Worm (Caenorhabditis elegans): Measurements from ENCODE around the gene srt-31.

The srt-31 gene

ce11 chrV:453569-453968 is 19.1 kb upstream of the srt-31 start, which contains the start of gene nhr-98:
Gene nhr-98 (plus strand): TSS chrV:453869.
- no peak for TF ChIP-seq him-1 (tag; optimal IDR thresholded peaks at IDR 0.05)
- no peak for TF ChIP-seq dao-5 (tag; optimal IDR thresholded peaks at IDR 0.05)
- TF ChIP-seq W03F9.2 (tag; optimal IDR thresholded peaks at IDR 0.05), result no peak

DNA sequence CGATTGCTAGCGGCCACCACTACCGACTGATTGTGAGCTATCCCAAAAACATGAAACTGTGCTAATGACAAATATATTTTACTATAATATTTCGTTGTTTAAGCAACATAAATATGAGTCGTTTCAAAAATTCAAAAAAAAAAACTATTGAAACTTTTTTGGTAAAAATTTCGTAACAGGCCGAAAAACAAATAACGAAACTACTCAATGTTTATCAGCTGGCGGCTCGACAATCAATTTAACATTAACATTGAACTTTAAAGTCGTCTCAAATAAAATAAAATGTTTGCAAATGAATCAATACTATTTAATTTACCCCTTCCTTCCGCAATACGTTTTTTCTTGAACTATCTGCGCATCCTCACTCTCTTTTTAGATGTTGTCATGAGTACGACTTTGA is 14.8 kb upstream of the srt-31 start:
- no peak for TF ChIP-seq him-1 (tag; optimal IDR thresholded peaks at IDR 0.05)
- no peak for TF ChIP-seq W03F9.2 (tag; optimal IDR thresholded peaks at IDR 0.05)
- no peak for TF ChIP-seq dao-5 (tag; optimal IDR thresholded peaks at IDR 0.05)

- TF ChIP-seq dao-5 (tag; optimal IDR thresholded peaks at IDR 0.05) (no peak), him-1 (tag; optimal IDR thresholded peaks at IDR 0.05) (no peak), W03F9.2 (tag; optimal IDR thresholded peaks at IDR 0.05) (no peak)
Observed at ce11 chrV:459464-459863, 13.2 kb upstream of the srt-31 start, which contains the start of gene nhr-203. Gene nhr-203 (plus strand): TSS chrV:459795.

ce11 chrV:462263-462662 is 10.4 kb upstream of the srt-31 start, which contains the start of gene nhr-202:
Gene nhr-202 (plus strand): TSS chrV:462588.
- TF ChIP-seq W03F9.2 (tag; optimal IDR thresholded peaks at IDR 0.05) (no peak), him-1 (tag; optimal IDR thresholded peaks at IDR 0.05) (no peak), dao-5 (tag; optimal IDR thresholded peaks at IDR 0.05) (no peak)

DNA sequence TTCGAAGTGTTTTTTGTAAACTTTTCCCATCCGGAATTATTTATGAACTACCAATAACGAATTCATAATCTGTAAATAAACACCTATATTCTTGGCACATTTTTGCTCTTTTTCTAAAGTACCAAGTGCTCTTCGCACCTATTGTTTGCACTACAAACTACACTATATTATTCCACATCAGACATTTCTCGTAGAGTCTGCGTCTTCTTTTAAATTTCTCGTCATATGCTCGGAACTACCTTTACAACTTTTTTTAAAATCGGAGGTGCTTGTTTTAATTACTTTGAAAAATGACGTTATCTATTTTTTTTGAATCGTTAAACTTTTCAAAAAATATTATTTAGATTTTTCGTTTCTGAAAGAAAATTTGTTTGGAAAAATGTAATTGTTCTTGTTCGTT is 7.9 kb upstream of the srt-31 start, which contains the start of gene nhr-201:
TSS of gene nhr-201 (plus strand) at position 29 of the 400 bp plus-strand sequence.
- no peak for TF ChIP-seq dao-5 (tag; optimal IDR thresholded peaks at IDR 0.05)
- TF ChIP-seq him-1 (tag; optimal IDR thresholded peaks at IDR 0.05), result no peak
- TF ChIP-seq W03F9.2 (tag; optimal IDR thresholded peaks at IDR 0.05), result no peak

DNA sequence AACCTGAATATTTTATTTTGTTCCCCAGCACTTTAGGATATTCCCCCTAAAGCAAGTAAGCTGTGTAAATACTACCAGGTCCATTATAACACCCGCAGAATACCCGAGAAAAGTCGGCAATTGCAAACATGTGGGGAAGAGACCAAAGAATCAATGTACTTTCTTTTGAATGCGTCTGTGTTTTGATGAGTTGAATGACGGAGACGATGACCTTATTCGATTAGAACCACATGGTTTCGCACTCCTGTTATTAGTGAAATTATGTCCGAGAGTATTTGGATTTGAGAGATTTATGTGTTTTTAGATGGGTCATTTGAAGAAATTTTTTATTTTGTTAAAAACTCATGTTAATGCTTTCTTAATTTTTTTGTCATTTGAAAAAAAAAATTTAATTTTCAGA is 7.3 kb upstream of the srt-31 start:
- TF ChIP-seq W03F9.2 (tag; optimal IDR thresholded peaks at IDR 0.05) (no peak), dao-5 (tag; optimal IDR thresholded peaks at IDR 0.05) (no peak), him-1 (tag; optimal IDR thresholded peaks at IDR 0.05) (no peak)

- TF ChIP-seq him-1 (tag; optimal IDR thresholded peaks at IDR 0.05), result no peak
- no peak for TF ChIP-seq dao-5 (tag; optimal IDR thresholded peaks at IDR 0.05)
- no peak for TF ChIP-seq W03F9.2 (tag; optimal IDR thresholded peaks at IDR 0.05)
Observed at ce11 chrV:467507-467906, 5.2 kb upstream of the srt-31 start.

DNA sequence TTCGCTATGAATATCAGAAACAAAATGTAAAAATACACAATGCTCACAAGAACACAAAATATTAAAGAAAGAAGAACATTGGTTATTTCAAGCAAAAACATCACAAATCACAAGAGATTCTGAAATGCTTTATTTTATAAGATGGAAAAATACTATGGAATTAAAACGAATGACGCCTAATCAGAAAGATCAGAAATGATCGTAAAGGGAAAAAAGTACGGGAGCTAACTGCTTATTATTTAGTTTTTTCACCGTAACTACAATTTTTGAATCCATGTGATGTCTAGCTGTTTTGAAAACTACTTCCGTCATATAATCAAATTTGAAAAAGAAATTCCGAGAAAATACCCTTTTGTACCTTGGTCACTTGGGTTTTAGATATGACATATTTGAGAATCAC is 4.2 kb upstream of the srt-31 start, which contains the start of gene srbc-57:
TSS of gene srbc-57 (minus strand) at position 101 of the 400 bp plus-strand sequence.
- TF ChIP-seq W03F9.2 (tag; optimal IDR thresholded peaks at IDR 0.05) (no peak), dao-5 (tag; optimal IDR thresholded peaks at IDR 0.05) (no peak), him-1 (tag; optimal IDR thresholded peaks at IDR 0.05) (no peak)

- no peak for TF ChIP-seq dao-5 (tag; optimal IDR thresholded peaks at IDR 0.05)
Observed at ce11 chrV:474516-474915, 1.8 kb downstream of the srt-31 start, which contains the start of gene nhr-99. Gene nhr-99 (plus strand): TSS chrV:474778.

ce11 chrV:477664-478212 is 5.0 kb downstream of the srt-31 start, which contains the start of gene nhr-55:
Gene nhr-55 (plus strand): TSS chrV:478162.
- TF ChIP-seq him-1 (tag; optimal IDR thresholded peaks at IDR 0.05) (no peak), W03F9.2 (tag; optimal IDR thresholded peaks at IDR 0.05) (no peak), dao-5 (tag; optimal IDR thresholded peaks at IDR 0.05) (no peak)

ce11 chrV:479046-479445 is 6.4 kb downstream of the srt-31 start:
- no peak for TF ChIP-seq dao-5 (tag; optimal IDR thresholded peaks at IDR 0.05)
- no peak for TF ChIP-seq him-1 (tag; optimal IDR thresholded peaks at IDR 0.05)
- no peak for TF ChIP-seq W03F9.2 (tag; optimal IDR thresholded peaks at IDR 0.05)

DNA sequence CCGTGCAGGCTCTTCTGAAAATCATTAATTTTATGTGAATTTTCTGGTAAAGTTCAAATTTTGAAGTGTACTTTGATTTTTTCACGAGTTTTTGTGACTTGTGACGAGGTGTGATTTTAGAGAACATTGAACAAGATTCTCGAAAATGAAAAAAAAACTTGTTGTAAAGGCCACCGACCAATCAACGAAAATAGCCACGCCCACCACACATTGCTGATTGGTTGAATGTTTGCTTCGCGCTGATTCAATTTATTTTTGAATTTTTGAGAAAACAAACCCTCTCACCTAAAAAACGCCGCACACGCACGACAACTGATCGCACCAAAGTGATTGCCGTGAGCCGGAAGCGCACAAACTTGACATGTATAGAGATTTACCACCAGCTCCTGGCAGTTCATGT is 10.2 kb downstream of the srt-31 start:
- TF ChIP-seq dao-5 (tag; optimal IDR thresholded peaks at IDR 0.05) (no peak), him-1 (tag; optimal IDR thresholded peaks at IDR 0.05) (no peak), W03F9.2 (tag; optimal IDR thresholded peaks at IDR 0.05) (no peak)

ce11 chrV:483289-483795 is 10.7 kb downstream of the srt-31 start, which contains the start of gene nhr-130:
Gene nhr-130 (minus strand): TSS chrV:483339.
- TF ChIP-seq him-1 (tag; optimal IDR thresholded peaks at IDR 0.05) (no peak), dao-5 (tag; optimal IDR thresholded peaks at IDR 0.05) (no peak), W03F9.2 (tag; optimal IDR thresholded peaks at IDR 0.05) (no peak)

DNA sequence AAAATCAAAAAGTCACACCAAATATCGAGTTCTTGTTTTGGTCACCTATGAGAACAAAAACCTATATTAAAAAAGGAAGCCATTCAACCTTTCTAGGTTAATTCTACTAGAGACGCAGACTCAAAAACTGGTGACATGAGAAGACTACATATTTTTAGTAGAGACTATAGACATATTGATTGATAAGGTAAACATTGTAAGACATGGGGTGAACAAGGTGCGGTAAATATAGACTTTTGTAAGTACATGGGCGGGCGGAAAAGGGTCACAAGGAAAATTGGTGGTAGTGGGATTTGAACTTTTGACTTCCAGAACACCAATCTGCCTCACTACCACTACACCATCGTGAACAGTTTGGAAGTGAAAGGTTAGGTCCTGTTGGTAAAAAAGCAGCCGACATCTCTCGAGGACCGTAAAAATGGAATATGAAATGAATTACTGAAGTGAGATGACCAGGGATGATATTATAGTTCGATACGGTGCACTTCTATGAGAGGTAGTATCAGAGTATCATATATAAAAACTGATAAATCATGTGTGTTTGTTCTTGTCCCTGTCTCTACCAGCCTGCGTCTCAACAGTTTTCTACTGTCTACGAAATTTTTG is 11.7 kb downstream of the srt-31 start, which contains the start of gene nhr-212:
TSS of gene nhr-212 (plus strand) at position 573 of the 606 bp plus-strand sequence.
- TF ChIP-seq dao-5 (tag; optimal IDR thresholded peaks at IDR 0.05) (no peak), him-1 (tag; optimal IDR thresholded peaks at IDR 0.05) (no peak), W03F9.2 (tag; optimal IDR thresholded peaks at IDR 0.05) (no peak)

Measured in whole organism, L4/young adult.